Fruit fly (Drosophila melanogaster) whole organism, embryonic: Measurements from ENCODE around the gene CG14805.
A peak's percentile ranks its signal among the peaks of the same experiment; 100 is the strongest.

Experiments used
- Asciz ChIP-seq: fragments of 200-800 bp; sonication (Bioruptor generic); optimal IDR thresholded peaks from 2 replicates; lab custom pipeline; 2017; ENCODE audit warnings: missing biosample characterization, mild to moderate bottlenecking, missing genetic modification characterization, missing genetic modification reagents
- Atf3 ChIP-seq: fragments of 200-800 bp; sonication (Bioruptor generic); optimal IDR thresholded peaks from 3 replicates; lab custom pipeline; 2016; ENCODE audit warnings: missing biosample characterization, missing genetic modification characterization
- Bgb ChIP-seq: fragments of 200-800 bp; sonication (Bioruptor generic); IDR thresholded peaks from 2 replicates; pipeline ENCODE4 v1.3.6; 2022; ENCODE audit warnings: missing biosample characterization, missing genetic modification characterization; ENCODE audit not compliant: partially characterized antibody
- CG11085 ChIP-seq: fragments of 200-800 bp; sonication (Bioruptor generic); IDR thresholded peaks from 2 replicates; pipeline ENCODE4 v1.3.6; 2022; ENCODE audit warnings: missing biosample characterization, missing genetic modification characterization
- CG11696 ChIP-seq: fragments of 200-800 bp; sonication (Bioruptor generic); IDR thresholded peaks from 2 replicates; pipeline ENCODE4 v1.3.6; 2022; ENCODE audit warnings: missing biosample characterization, missing genetic modification characterization
- CG12236 ChIP-seq: fragments of 200-800 bp; sonication (Bioruptor generic); optimal IDR thresholded peaks from 2 replicates; lab custom pipeline; 2016; ENCODE audit warnings: missing biosample characterization, missing genetic modification characterization
- CG13424 ChIP-seq: fragments of 200-800 bp; sonication (Bioruptor generic); optimal IDR thresholded peaks from 2 replicates; lab custom pipeline; 2019; ENCODE audit warnings: missing biosample characterization, mild to moderate bottlenecking, missing genetic modification characterization, moderate library complexity
- CG1529 ChIP-seq: fragments of 200-800 bp; sonication (Bioruptor generic); optimal IDR thresholded peaks from 3 replicates; lab custom pipeline; 2018; ENCODE audit warnings: missing biosample characterization, missing genetic modification characterization
- CG1647 ChIP-seq: fragments of 200-800 bp; sonication (Bioruptor generic); optimal IDR thresholded peaks from 3 replicates; lab custom pipeline; 2016; ENCODE audit warnings: missing biosample characterization, missing genetic modification characterization
- CG17912 ChIP-seq: fragments of 200-800 bp; sonication (Bioruptor generic); optimal IDR thresholded peaks from 2 replicates; lab custom pipeline; 2018; ENCODE audit warnings: missing biosample characterization, mild to moderate bottlenecking, missing genetic modification characterization
- CG1792 ChIP-seq: fragments of 200-800 bp; sonication (Bioruptor generic); optimal IDR thresholded peaks from 2 replicates; lab custom pipeline; 2016; ENCODE audit warnings: missing biosample characterization, missing genetic modification characterization
- CG18011 ChIP-seq: fragments of 200-800 bp; sonication (Bioruptor generic); optimal IDR thresholded peaks from 2 replicates; lab custom pipeline; 2017; ENCODE audit warnings: missing biosample characterization, missing genetic modification characterization, mild to moderate bottlenecking, moderate library complexity, missing genotype
- CG2875 ChIP-seq: fragments of 200-800 bp; sonication (Bioruptor generic); optimal IDR thresholded peaks from 2 replicates; lab custom pipeline; 2017; ENCODE audit warnings: missing biosample characterization, mild to moderate bottlenecking, missing genetic modification characterization, missing genetic modification reagents
- CG31441 ChIP-seq: fragments of 200-800 bp; sonication (Bioruptor generic); IDR thresholded peaks from 2 replicates; pipeline ENCODE4 v1.3.6; 2022; ENCODE audit warnings: missing biosample characterization, missing genetic modification characterization
- CG33557 ChIP-seq: fragments of 200-800 bp; sonication (Bioruptor generic); optimal IDR thresholded peaks from 2 replicates; lab custom pipeline; 2019; ENCODE audit warnings: missing biosample characterization, mild to moderate bottlenecking, missing genetic modification characterization, moderate library complexity
- CG34376 ChIP-seq: fragments of 200-800 bp; sonication (Bioruptor generic); optimal IDR thresholded peaks from 2 replicates; lab custom pipeline; 2018; ENCODE audit warnings: missing biosample characterization, mild to moderate bottlenecking, missing genetic modification characterization
- CG3847 ChIP-seq: fragments of 200-800 bp; sonication (Bioruptor generic); IDR thresholded peaks from 2 replicates; pipeline ENCODE4 v1.3.6; 2022; ENCODE audit warnings: missing biosample characterization, missing genetic modification characterization
- CG4854 ChIP-seq: fragments of 200-800 bp; sonication (Bioruptor generic); optimal IDR thresholded peaks from 2 replicates; lab custom pipeline; 2016; ENCODE audit warnings: missing biosample characterization, missing genetic modification characterization, inconsistent platforms
- CG7987 ChIP-seq: fragments of 200-800 bp; sonication (Bioruptor generic); optimal IDR thresholded peaks from 2 replicates; lab custom pipeline; 2018; ENCODE audit warnings: missing biosample characterization, mild to moderate bottlenecking, missing genetic modification characterization, moderate library complexity
- CG9727 ChIP-seq: fragments of 200-800 bp; sonication (Bioruptor generic); optimal IDR thresholded peaks from 3 replicates; lab custom pipeline; 2017; ENCODE audit warnings: missing biosample characterization, mild to moderate bottlenecking, missing genetic modification characterization
- Deaf1 ChIP-seq: fragments of 200-800 bp; optimal IDR thresholded peaks from 3 replicates; lab custom pipeline; 2019; ENCODE audit warnings: missing biosample characterization, mild to moderate bottlenecking, missing genetic modification characterization, moderate library complexity
- Dip2 ChIP-seq: fragments of 200-800 bp; sonication (Bioruptor generic); IDR thresholded peaks from 2 replicates; pipeline ENCODE4 v1.3.6; 2022; ENCODE audit warnings: missing biosample characterization, missing genetic modification characterization
- HLH4C ChIP-seq: fragments of 200-800 bp; sonication (Bioruptor generic); IDR thresholded peaks from 3 replicates; pipeline ENCODE4 v1.3.6; 2022; ENCODE audit warnings: missing biosample characterization, missing genetic modification characterization; ENCODE audit not compliant: partially characterized antibody
- HmgZ ChIP-seq: fragments of 200-800 bp; sonication (Bioruptor generic); optimal IDR thresholded peaks from 2 replicates; lab custom pipeline; 2018; ENCODE audit warnings: missing biosample characterization, mild to moderate bottlenecking, missing genetic modification characterization
- Hr3 ChIP-seq: fragments of 200-800 bp; sonication (Bioruptor generic); optimal IDR thresholded peaks from 3 replicates; lab custom pipeline; 2016; ENCODE audit warnings: missing biosample characterization, missing genetic modification characterization
- Six4 ChIP-seq: fragments of 200-800 bp; sonication (Bioruptor generic); optimal IDR thresholded peaks from 2 replicates; lab custom pipeline; 2016; ENCODE audit warnings: missing biosample characterization, missing genetic modification characterization
- Sox100B ChIP-seq: fragments of 200-800 bp; sonication (Bioruptor generic); optimal IDR thresholded peaks from 3 replicates; lab custom pipeline; 2018; ENCODE audit warnings: missing biosample characterization, mild to moderate bottlenecking, missing genetic modification characterization
- abd-A ChIP-seq: fragments of 200-800 bp; sonication (Bioruptor generic); optimal IDR thresholded peaks from 3 replicates; lab custom pipeline; 2019; ENCODE audit warnings: missing biosample characterization, mild to moderate bottlenecking, missing genetic modification characterization, moderate library complexity
- aop ChIP-seq: fragments of 200-800 bp; sonication (Bioruptor generic); IDR thresholded peaks from 2 replicates; pipeline ENCODE4 v1.3.6; 2022; ENCODE audit warnings: missing biosample characterization, missing genetic modification characterization
- cas ChIP-seq: fragments of 200-800 bp; sonication (Bioruptor generic); IDR thresholded peaks from 2 replicates; pipeline ENCODE4 v1.3.6; 2022; ENCODE audit warnings: missing biosample characterization, missing genetic modification characterization
- chif ChIP-seq, 2 experiments: fragments of 200-800 bp; sonication (Bioruptor generic); optimal IDR thresholded peaks; 3 replicates each; lab custom pipeline; 2016; ENCODE audit warnings: missing biosample characterization in 2 of 2, missing genetic modification characterization in 2 of 2
- dati ChIP-seq: fragments of 200-800 bp; sonication (Bioruptor generic); IDR thresholded peaks from 2 replicates; pipeline ENCODE4 v1.3.6; 2022; ENCODE audit warnings: missing biosample characterization, missing genetic modification characterization
- dimm ChIP-seq: fragments of 200-800 bp; sonication (Bioruptor generic); IDR thresholded peaks from 2 replicates; pipeline ENCODE4 v1.3.6; 2022; ENCODE audit warnings: missing biosample characterization, missing genetic modification characterization
- disco-r ChIP-seq: fragments of 200-800 bp; sonication (Bioruptor generic); optimal IDR thresholded peaks from 2 replicates; lab custom pipeline; 2016; ENCODE audit warnings: missing biosample characterization, missing genetic modification characterization
- fd102C ChIP-seq: fragments of 200-800 bp; sonication (Bioruptor generic); optimal IDR thresholded peaks from 2 replicates; lab custom pipeline; 2018; ENCODE audit warnings: missing biosample characterization, mild to moderate bottlenecking, missing genetic modification characterization, moderate library complexity
- fd96Cb ChIP-seq: fragments of 200-800 bp; sonication (Bioruptor generic); optimal IDR thresholded peaks from 2 replicates; lab custom pipeline; 2018; ENCODE audit warnings: missing biosample characterization, mild to moderate bottlenecking, missing genetic modification characterization, moderate library complexity
- gem ChIP-seq: fragments of 200-800 bp; sonication (Bioruptor generic); optimal IDR thresholded peaks from 2 replicates; lab custom pipeline; 2019; ENCODE audit warnings: missing biosample characterization, mild to moderate bottlenecking, missing genetic modification characterization, moderate library complexity
- hb ChIP-seq: fragments of 200-800 bp; sonication (Bioruptor generic); IDR thresholded peaks from 3 replicates; pipeline ENCODE4 v1.3.6; 2022; ENCODE audit warnings: missing biosample characterization, missing genetic modification characterization; ENCODE audit not compliant: partially characterized antibody
- kay ChIP-seq: fragments of 200-800 bp; sonication (Bioruptor generic); optimal IDR thresholded peaks from 2 replicates; lab custom pipeline; 2016; ENCODE audit warnings: missing biosample characterization, missing genetic modification characterization
- nau ChIP-seq: fragments of 200-800 bp; sonication (Bioruptor generic); optimal IDR thresholded peaks from 3 replicates; lab custom pipeline; 2017; ENCODE audit warnings: missing biosample characterization, mild to moderate bottlenecking, missing genetic modification characterization, missing genetic modification reagents
- nerfin-2 ChIP-seq: fragments of 200-800 bp; sonication (Bioruptor generic); IDR thresholded peaks from 2 replicates; pipeline ENCODE4 v1.3.6; 2022; ENCODE audit warnings: missing biosample characterization, missing genetic modification characterization; ENCODE audit not compliant: partially characterized antibody
- pan ChIP-seq, 4 experiments: fragments of >200 bp in 3 of 4; fragments of 200-800 bp in 1 of 4; sonication (Bioruptor generic) in 1 of 4; optimal IDR thresholded peaks in 3 of 4; IDR thresholded peaks in 1 of 4; 2 replicates each; pipeline versions ENCODE4 v1.3.6 to Lab custom; 2017 to 2022; ENCODE audit warnings: missing biosample characterization in 2 of 4, missing genetic modification characterization in 2 of 4, mixed read lengths in 1 of 4
- peb ChIP-seq: fragments of 200-800 bp; sonication (Bioruptor generic); IDR thresholded peaks from 2 replicates; pipeline ENCODE4 v1.3.6; 2022; ENCODE audit warnings: missing biosample characterization, missing genetic modification characterization
- pum ChIP-seq: fragments of 200-800 bp; sonication (Bioruptor generic); optimal IDR thresholded peaks from 2 replicates; lab custom pipeline; 2016; ENCODE audit warnings: missing biosample characterization, missing genetic modification characterization
- ranshi ChIP-seq: fragments of 200-800 bp; sonication (Bioruptor generic); IDR thresholded peaks from 2 replicates; pipeline ENCODE4 v1.3.6; 2022; ENCODE audit warnings: missing biosample characterization, missing genetic modification characterization
- run ChIP-seq: fragments of 200-800 bp; sonication (Bioruptor generic); optimal IDR thresholded peaks from 3 replicates; lab custom pipeline; 2018; ENCODE audit warnings: missing biosample characterization, mild to moderate bottlenecking, missing genetic modification characterization
- sens ChIP-seq: fragments of 200-800 bp; sonication (Bioruptor generic); peaks from one replicate; lab custom pipeline; 2016; ENCODE audit warnings: missing biosample characterization, missing genetic modification characterization
- sob ChIP-seq: fragments of 200-800 bp; sonication (Bioruptor generic); IDR thresholded peaks from 2 replicates; pipeline ENCODE4 v1.3.6; 2022; ENCODE audit warnings: missing biosample characterization, missing genetic modification characterization
- tna ChIP-seq: fragments of 200-800 bp; sonication (Bioruptor generic); IDR thresholded peaks from 2 replicates; pipeline ENCODE4 v1.3.6; 2022; ENCODE audit warnings: missing biosample characterization, missing genetic modification characterization; ENCODE audit not compliant: partially characterized antibody
- vnd ChIP-seq: fragments of 200-800 bp; sonication (Bioruptor generic); IDR thresholded peaks from 3 replicates; pipeline ENCODE4 v1.3.6; 2022; ENCODE audit warnings: missing biosample characterization, missing genetic modification characterization; ENCODE audit not compliant: partially characterized antibody

The CG14805 gene

DNA sequence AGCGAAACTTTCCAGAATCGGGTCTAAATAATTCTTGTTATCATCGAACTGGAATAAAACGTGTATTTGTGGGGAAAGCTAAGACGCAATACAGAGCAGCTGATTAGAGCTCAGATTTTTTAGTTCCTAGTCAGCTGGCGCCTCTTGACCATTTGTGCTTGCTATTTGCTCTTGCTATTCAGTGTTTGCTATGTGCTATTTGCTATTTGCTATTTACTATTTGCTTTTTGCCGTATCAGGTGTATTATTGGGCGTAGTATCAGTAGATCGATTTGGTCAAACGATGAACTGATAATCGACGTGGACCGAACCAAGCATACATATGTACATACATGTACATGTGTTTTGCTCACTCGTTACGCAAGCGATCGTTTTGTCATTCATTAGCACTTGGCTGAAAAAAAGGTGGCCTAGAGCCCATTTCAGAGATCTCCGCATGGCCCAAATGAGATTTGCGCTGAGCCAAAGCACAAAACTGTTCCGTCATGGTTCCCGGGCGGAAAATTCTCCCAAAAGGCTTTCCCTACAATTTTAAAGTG is 31.6 kb upstream of the CG14805 start (continued):
- peak in 1 of 2 experiments; percentile 66 for TF ChIP-seq chif (GFP tag; optimal IDR thresholded peaks at IDR 0.05; lab: Kevin White, UChicago)
- peak; percentile 53 for TF ChIP-seq CG9727 (GFP tag; lab: Kevin White, UChicago)
- no peak for TF ChIP-seq pan (optimal IDR thresholded peaks at IDR 0.05; lab: Kevin White, UChicago)
- TF ChIP-seq pan (GFP tag; optimal IDR thresholded peaks at IDR 0.05 in 1 of 2, IDR thresholded peaks at IDR 0.05 in 1 of 2) = peak in 1 of 2 experiments; percentile 63
- TF ChIP-seq Deaf1 (tag; lab: Kevin White, UChicago) = no peak
- no peak for TF ChIP-seq ranshi (GFP tag; lab: Robert Waterston, UW)
- TF ChIP-seq sob (GFP tag; lab: Robert Waterston, UW) = peak; percentile 46; the same call in 1 of the 2 replicates
- no peak for TF ChIP-seq CG1647
- TF ChIP-seq CG12236 (GFP tag; lab: Kevin White, UChicago) = peak; percentile 54
- TF ChIP-seq CG31441 (GFP tag; lab: Robert Waterston, UW) = no peak
- TF ChIP-seq tna (GFP tag; lab: Robert Waterston, UW) = no peak
- TF ChIP-seq Hr3 (GFP tag; lab: Kevin White, UChicago) = peak; percentile 9
- TF ChIP-seq fd102C (GFP tag; lab: Kevin White, UChicago) = peak; percentile 58
- no peak for TF ChIP-seq abd-A (tag; lab: Kevin White, UChicago)
- TF ChIP-seq Bgb (GFP tag; lab: Robert Waterston, UW) = no peak
- no peak for TF ChIP-seq CG1529 (GFP tag; lab: Kevin White, UChicago)
- peak; percentile 0 for TF ChIP-seq disco-r (GFP tag; lab: Kevin White, UChicago)
- peak; percentile 62 for TF ChIP-seq nau
- peak; percentile 25 for TF ChIP-seq CG18011 (GFP tag; lab: Kevin White, UChicago)
- TF ChIP-seq CG3847 (GFP tag; lab: Robert Waterston, UW) = peak; percentile 23; the same call in 1 of the 2 replicates
- TF ChIP-seq aop (GFP tag; lab: Robert Waterston, UW) = no peak
- peak; percentile 63 for TF ChIP-seq gem (tag; lab: Kevin White, UChicago)
- no peak for TF ChIP-seq dimm (GFP tag; lab: Robert Waterston, UW)
- peak; percentile 87 for TF ChIP-seq CG1792
- TF ChIP-seq CG17912 (GFP tag; lab: Kevin White, UChicago) = no peak
- TF ChIP-seq CG34376 (GFP tag; lab: Kevin White, UChicago) = peak; percentile 73
- TF ChIP-seq cas (GFP tag; lab: Robert Waterston, UW) = no peak
- no peak for TF ChIP-seq Sox100B (GFP tag; lab: Kevin White, UChicago)
- TF ChIP-seq vnd = no peak
- TF ChIP-seq sens (GFP tag; lab: Kevin White, UChicago) = peak; percentile 89
- TF ChIP-seq CG13424 = no peak
- no peak for TF ChIP-seq Dip2 (GFP tag; lab: Robert Waterston, UW)
- no peak for TF ChIP-seq HLH4C (GFP tag; lab: Robert Waterston, UW)
- no peak for TF ChIP-seq kay
- TF ChIP-seq nerfin-2 = no peak
- TF ChIP-seq CG33557 (GFP tag; lab: Kevin White, UChicago) = no peak
- TF ChIP-seq dati (GFP tag; lab: Robert Waterston, UW) = no peak
- no peak for TF ChIP-seq Atf3 (GFP tag; lab: Kevin White, UChicago)
- no peak for TF ChIP-seq CG11085 (GFP tag; lab: Robert Waterston, UW)
- TF ChIP-seq Asciz (GFP tag; lab: Kevin White, UChicago) = peak; percentile 55
- TF ChIP-seq Six4 (GFP tag; lab: Kevin White, UChicago) = no peak
- peak; percentile 53 for TF ChIP-seq CG2875
- no peak for TF ChIP-seq fd96Cb (tag; lab: Kevin White, UChicago)
- no peak for TF ChIP-seq hb
- TF ChIP-seq run (tag; lab: Kevin White, UChicago) = no peak
- TF ChIP-seq pum (GFP tag; lab: Kevin White, UChicago) = no peak
- no peak for TF ChIP-seq CG11696 (GFP tag; lab: Robert Waterston, UW)
- TF ChIP-seq peb (GFP tag; lab: Robert Waterston, UW) = no peak
- TF ChIP-seq CG7987 (GFP tag; lab: Kevin White, UChicago) = peak; percentile 76
- peak; percentile 68 for TF ChIP-seq HmgZ
- peak; percentile 13 for TF ChIP-seq CG4854
